Worm (Caenorhabditis elegans) whole organism, midembryonic: ENCODE measurements around the gene T05H4.11.

Source experiments
- cog-1 ChIP-seq: sonication (generic microtip); optimal IDR thresholded peaks from 2 replicates; lab custom pipeline; 2016; ENCODE audit warnings: missing genetic modification characterization, missing compliant biosample characterization
- flt-1 ChIP-seq: fragments of 200-800 bp; sonication (Bioruptor generic); IDR thresholded peaks from 2 replicates; pipeline ENCODE4 v1.3.6; 2022; ENCODE audit warnings: missing genetic modification characterization, missing compliant biosample characterization
- klf-2 ChIP-seq: fragments of 200-800 bp; sonication (Bioruptor generic); conservative IDR thresholded peaks from 2 replicates; pipeline ENCODE4 v1.3.6; 2022; ENCODE audit warnings: missing genetic modification reagents, missing genetic modification characterization, missing compliant biosample characterization
- tab-1 ChIP-seq: fragments of 200-800 bp; sonication (Bioruptor generic); IDR thresholded peaks from 2 replicates; pipeline ENCODE4 v1.3.6; 2022; ENCODE audit warnings: missing genetic modification characterization, missing compliant biosample characterization

- TF ChIP-seq cog-1: no peak
- no peak for TF ChIP-seq tab-1
- TF ChIP-seq flt-1 (GFP tag; lab: Robert Waterston, UW): no peak
- TF ChIP-seq klf-2 (GFP tag; lab: Robert Waterston, UW): no peak
Observed at ce11 chrV:6414985-6415384, 11.1 kb downstream of the T05H4.11 start, which contains the start of gene cht-6.
